Fruit fly (Drosophila melanogaster): ENCODE measurements around the gene emei.

emei gene

dm6 chr3L:11096195-11096908 is 13.1 kb upstream of the emei start, which contains the start of the genes CG46439, Iyd and CG33947 (continued):
- TF ChIP-seq CG2199 (GFP tag; IDR thresholded peaks at IDR 0.05) (0 out of 3 replicates have a peak, but pooled peaks have one; percentile 13), BtbVII (GFP tag; optimal IDR thresholded peaks at IDR 0.05) (peak; percentile 20), CG9817 (tag; optimal IDR thresholded peaks at IDR 0.05) (no peak), bowl (GFP tag; IDR thresholded peaks at IDR 0.05) (no peak), Deaf1 (tag; optimal IDR thresholded peaks at IDR 0.05) (peak; percentile 46), CG1233 (GFP tag; optimal IDR thresholded peaks at IDR 0.05) (no peak), Tbp (GFP tag; optimal IDR thresholded peaks at IDR 0.05) (no peak), dati (GFP tag; IDR thresholded peaks at IDR 0.05) (no peak), CG7963 (GFP tag; IDR thresholded peaks at IDR 0.05; ENCODE audit: partially characterized antibody) (no peak), cg (GFP tag; optimal IDR thresholded peaks at IDR 0.05) (no peak), CG3281 (GFP tag; optimal IDR thresholded peaks at IDR 0.05) (no peak), pros (GFP tag; optimal IDR thresholded peaks at IDR 0.05) (peak; percentile 37), sug (tag; optimal IDR thresholded peaks at IDR 0.05) (peak; percentile 11), CG2712 (tag; optimal IDR thresholded peaks at IDR 0.05) (peak; percentile 5), MESR4 (GFP tag; optimal IDR thresholded peaks at IDR 0.05) (peak; percentile 37), Bteb2 (GFP tag; optimal IDR thresholded peaks at IDR 0.05) (no peak), Lim3 (GFP tag; IDR thresholded peaks at IDR 0.05) (no peak), Dref (GFP tag; IDR thresholded peaks at IDR 0.05) (no peak), CG12071 (GFP tag; optimal IDR thresholded peaks at IDR 0.05) (no peak), Eip74EF (GFP tag; optimal IDR thresholded peaks at IDR 0.05) (peak in 1 of 2 experiments; percentile 68), CG12299 (tag; optimal IDR thresholded peaks at IDR 0.05) (no peak), CG4424 (GFP tag; optimal IDR thresholded peaks at IDR 0.05) (no peak), Xbp1 (GFP tag; optimal IDR thresholded peaks at IDR 0.05) (no peak), vfl (GFP tag; optimal IDR thresholded peaks at IDR 0.05) (no peak), slbo (GFP tag; IDR thresholded peaks at IDR 0.05) (no peak), B-H2 (GFP tag; optimal IDR thresholded peaks at IDR 0.05) (peak; percentile 6), tio (GFP tag; optimal IDR thresholded peaks at IDR 0.05) (no peak), Asciz (GFP tag; optimal IDR thresholded peaks at IDR 0.05) (peak; percentile 9), CG32767 (GFP tag; IDR thresholded peaks at IDR 0.05) (no peak), Neu2 (GFP tag; optimal IDR thresholded peaks at IDR 0.05; ENCODE audit: borderline replicate concordance) (no peak), CG13894 (tag; optimal IDR thresholded peaks at IDR 0.05) (no peak), PHDP (tag; optimal IDR thresholded peaks at IDR 0.05) (peak; percentile 12), CkIIα-i1 (GFP tag; IDR thresholded peaks at IDR 0.05) (no peak), nerfin-2 (GFP tag; IDR thresholded peaks at IDR 0.05; ENCODE audit: partially characterized antibody) (no peak), CG13123 (GFP tag; optimal IDR thresholded peaks at IDR 0.05) (no peak), br (optimal IDR thresholded peaks at IDR 0.05) (no peak), D19A (tag; optimal IDR thresholded peaks at IDR 0.05) (no peak), CG6175 (GFP tag; IDR thresholded peaks at IDR 0.05) (no peak), ssp (GFP tag; IDR thresholded peaks at IDR 0.05) (no peak), CG1603 (tag; optimal IDR thresholded peaks at IDR 0.05) (no peak), corto (GFP tag; optimal IDR thresholded peaks at IDR 0.05) (peak; percentile 16), CG15073 (GFP tag; optimal IDR thresholded peaks at IDR 0.05) (no peak), so (GFP tag; IDR thresholded peaks at IDR 0.05) (peak; percentile 40; the same call in 1 of the 3 replicates), Dll (GFP tag; IDR thresholded peaks at IDR 0.05; ENCODE audit: partially characterized antibody) (no peak), CG14860 (GFP tag; IDR thresholded peaks at IDR 0.05; ENCODE audit: partially characterized antibody) (no peak), Drgx (GFP tag; IDR thresholded peaks at IDR 0.05) (peak; percentile 71), dmrt11E (tag; optimal IDR thresholded peaks at IDR 0.05) (no peak), nom (GFP tag; optimal IDR thresholded peaks at IDR 0.05) (peak; percentile 95), dmrt99B (tag; optimal IDR thresholded peaks at IDR 0.05) (no peak), Nf-YA (GFP tag; IDR thresholded peaks at IDR 0.05) (no peak)
